Fruit fly (Drosophila melanogaster): ENCODE data around the gene CG42450.

The CG42450 gene

DNA sequence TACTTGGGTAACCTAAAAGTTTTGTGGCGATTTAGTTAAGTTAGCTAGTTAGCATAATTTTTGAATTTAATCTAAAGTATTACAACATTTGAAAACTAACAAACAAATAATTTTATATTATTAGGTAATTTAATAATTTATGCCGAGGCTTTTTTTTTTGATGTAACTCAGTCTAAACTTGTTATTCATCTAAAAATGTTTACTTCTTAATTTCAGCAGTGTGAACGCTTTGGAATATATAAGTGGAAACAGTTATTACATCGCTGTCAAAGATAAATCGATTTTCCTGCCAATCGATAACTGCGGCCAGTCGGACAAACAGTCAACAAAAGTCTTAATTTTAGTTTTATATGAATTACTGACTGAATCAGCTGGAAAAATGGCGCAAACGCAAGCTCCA is 44.8 kb downstream of the CG42450 start, which contains the start of gene Usp39 (continued):
- TF ChIP-seq CG8281 (tag; optimal IDR thresholded peaks at IDR 0.05) (no peak), CG17361 (GFP tag; IDR thresholded peaks at IDR 0.05) (peak; percentile 61; the same call in 2 of the 3 replicates), crp (GFP tag; optimal IDR thresholded peaks at IDR 0.05) (no peak), CG9727 (GFP tag; optimal IDR thresholded peaks at IDR 0.05) (no peak), CG14860 (GFP tag; IDR thresholded peaks at IDR 0.05; ENCODE audit: partially characterized antibody) (peak; percentile 61; the same call in 2 of the 3 replicates), CHES-1-like (GFP tag; optimal IDR thresholded peaks at IDR 0.05) (peak; percentile 19), CG6765 (GFP tag; optimal IDR thresholded peaks at IDR 0.05) (no peak), CG5953 (GFP tag; IDR thresholded peaks at IDR 0.05) (no peak), Dp (GFP tag; optimal IDR thresholded peaks at IDR 0.05) (peak; percentile 5), tna (GFP tag; IDR thresholded peaks at IDR 0.05; ENCODE audit: partially characterized antibody) (no peak), caup (GFP tag; optimal IDR thresholded peaks at IDR 0.05; ENCODE audit: severe bottlenecking) (no peak), YL-1 (GFP tag; optimal IDR thresholded peaks at IDR 0.05) (peak; percentile 35), tup (GFP tag; optimal IDR thresholded peaks at IDR 0.05) (no peak), Gsc (GFP tag; IDR thresholded peaks at IDR 0.05) (no peak), CG4820 (GFP tag; optimal IDR thresholded peaks at IDR 0.05) (no peak), fd64A (GFP tag; optimal IDR thresholded peaks at IDR 0.05) (no peak), HmgZ (tag; optimal IDR thresholded peaks at IDR 0.05) (no peak), CG9797 (GFP tag; optimal IDR thresholded peaks at IDR 0.05) (no peak), CG2889 (GFP tag; IDR thresholded peaks at IDR 0.05) (no peak), unpg (GFP tag; optimal IDR thresholded peaks at IDR 0.05) (peak; percentile 33), run (tag; optimal IDR thresholded peaks at IDR 0.05) (no peak), Dref (GFP tag; IDR thresholded peaks at IDR 0.05) (peak; percentile 80), CG18619 (GFP tag; optimal IDR thresholded peaks at IDR 0.05) (no peak), CG12659 (GFP tag; optimal IDR thresholded peaks at IDR 0.05) (peak; percentile 63), amos (GFP tag; IDR thresholded peaks at IDR 0.05; ENCODE audit: partially characterized antibody) (peak; percentile 63), Atf-2 (GFP tag; optimal IDR thresholded peaks at IDR 0.05) (no peak), CG9932 (GFP tag; IDR thresholded peaks at IDR 0.05) (peak; percentile 55), CG10979 (tag; optimal IDR thresholded peaks at IDR 0.05) (peak; percentile 4), ab (GFP tag; optimal IDR thresholded peaks at IDR 0.05) (no peak), kni (GFP tag; optimal IDR thresholded peaks at IDR 0.05) (no peak), bowl (GFP tag; IDR thresholded peaks at IDR 0.05) (no peak), Opbp (GFP tag; IDR thresholded peaks at IDR 0.05; ENCODE audit: partially characterized antibody) (0 out of 3 replicates have a peak, but pooled peaks have one; percentile 21), inv (GFP tag; IDR thresholded peaks at IDR 0.05; ENCODE audit: partially characterized antibody) (peak; percentile 55), bab2 (GFP tag; optimal IDR thresholded peaks at IDR 0.05) (no peak), Usf (GFP tag; optimal IDR thresholded peaks at IDR 0.05) (no peak), dmrt99B (tag; optimal IDR thresholded peaks at IDR 0.05) (no peak), lbe (GFP tag; optimal IDR thresholded peaks at IDR 0.05) (no peak), Xbp1 (GFP tag; optimal IDR thresholded peaks at IDR 0.05) (peak; percentile 50), CG16813 (GFP tag; IDR thresholded peaks at IDR 0.05; ENCODE audit: partially characterized antibody) (peak; percentile 59), Chrac-16 (GFP tag; optimal IDR thresholded peaks at IDR 0.05) (peak; percentile 20), pzg (GFP tag; optimal IDR thresholded peaks at IDR 0.05) (peak; percentile 49), CG32767 (GFP tag; IDR thresholded peaks at IDR 0.05) (no peak), ssp (GFP tag; IDR thresholded peaks at IDR 0.05) (peak; percentile 93), gcm (GFP tag; optimal IDR thresholded peaks at IDR 0.05) (no peak), Med (GFP tag) (no peak), nmo (GFP tag; optimal IDR thresholded peaks at IDR 0.05) (peak; percentile 51), CG7786 (GFP tag; optimal IDR thresholded peaks at IDR 0.05) (no peak), ap (GFP tag; IDR thresholded peaks at IDR 0.05) (no peak), Camta (GFP tag; optimal IDR thresholded peaks at IDR 0.05) (no peak), corto (GFP tag; optimal IDR thresholded peaks at IDR 0.05) (no peak)
